Fruit fly (Drosophila melanogaster) whole organism, prepupa: ENCODE measurements around the gene CG42673.

ENCODE experiments used
- CG1621 ChIP-seq: fragments of 200-800 bp; sonication (Bioruptor generic); optimal IDR thresholded peaks from 3 replicates; lab custom pipeline; 2018; ENCODE audit warnings: missing biosample characterization, mild to moderate bottlenecking, missing genetic modification characterization
- CG32006 ChIP-seq: fragments of 200-800 bp; sonication (Bioruptor generic); optimal IDR thresholded peaks from 3 replicates; lab custom pipeline; 2017; ENCODE audit warnings: missing biosample characterization, mild to moderate bottlenecking, missing genetic modification characterization
- CG4318 ChIP-seq: fragments of 200-800 bp; sonication (Bioruptor generic); optimal IDR thresholded peaks from 3 replicates; lab custom pipeline; 2017; ENCODE audit warnings: missing biosample characterization, mild to moderate bottlenecking, missing genetic modification characterization
- Lpt ChIP-seq: fragments of 200-800 bp; sonication (Bioruptor generic); optimal IDR thresholded peaks from 3 replicates; lab custom pipeline; 2016; ENCODE audit warnings: missing biosample characterization, missing genetic modification characterization
- fkh ChIP-seq: fragments of 200-800 bp; sonication (Bioruptor generic); optimal IDR thresholded peaks from 3 replicates; lab custom pipeline; 2017; ENCODE audit warnings: missing biosample characterization, mild to moderate bottlenecking, missing genetic modification characterization, moderate library complexity
- lz ChIP-seq: fragments of 200-800 bp; sonication (Bioruptor generic); optimal IDR thresholded peaks from 3 replicates; lab custom pipeline; 2016; ENCODE audit warnings: missing biosample characterization, missing genetic modification characterization
- ss ChIP-seq, 2 experiments: fragments of 200-800 bp; sonication (Bioruptor generic); optimal IDR thresholded peaks; 2 replicates in 1 of 2; 3 replicates in 1 of 2; lab custom pipeline; 2017 to 2018; ENCODE audit warnings: mild to moderate bottlenecking in 2 of 2, missing biosample characterization in 2 of 2, missing genetic modification characterization in 2 of 2, moderate library complexity in 1 of 2

DNA sequence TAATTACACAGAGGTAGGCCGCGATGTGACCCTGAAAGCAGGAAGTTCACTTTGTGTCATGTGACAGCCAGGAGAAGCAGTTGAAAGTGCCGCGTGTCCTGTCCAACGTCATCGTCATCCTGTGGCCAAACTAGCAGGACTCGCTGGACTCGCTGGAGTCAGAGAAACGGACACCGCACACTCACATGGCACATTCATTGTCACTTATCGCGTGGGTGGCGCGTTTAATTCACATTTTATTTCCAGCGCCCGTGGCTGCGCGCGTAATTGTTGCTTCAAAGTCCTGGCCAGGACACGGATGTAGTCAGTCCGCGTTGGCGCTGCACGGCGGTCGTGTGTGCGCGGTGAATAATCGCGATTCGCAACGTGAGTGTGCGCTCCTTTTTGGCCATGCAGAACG is 50.4 kb downstream of the CG42673 start, which contains the start of gene Tmc:
- TF ChIP-seq ss (GFP tag; optimal IDR thresholded peaks at IDR 0.05; lab: Kevin White, UChicago) = no peak
- no peak for TF ChIP-seq fkh (GFP tag; lab: Kevin White, UChicago)
- TF ChIP-seq CG1621 (tag; lab: Kevin White, UChicago) = no peak
- TF ChIP-seq CG32006 (GFP tag; lab: Kevin White, UChicago) = no peak
- no peak for TF ChIP-seq Lpt (GFP tag; lab: Kevin White, UChicago)
- no peak for TF ChIP-seq lz (GFP tag; lab: Kevin White, UChicago)
- no peak for TF ChIP-seq CG4318 (GFP tag; lab: Kevin White, UChicago)
